Fruit fly (Drosophila melanogaster): ENCODE measurements around the gene CG32170.

Gene CG32170

dm6 chr3L:16872487-16872955 lies 4.6 kb upstream of the CG32170 start:
- TF ChIP-seq Myc (optimal IDR thresholded peaks at IDR 0.05), result no peak
- no peak for TF ChIP-seq insv (optimal IDR thresholded peaks at IDR 0.05)
- TF ChIP-seq ttk (optimal IDR thresholded peaks at IDR 0.05), result no peak
- TF ChIP-seq Sin3A (optimal IDR thresholded peaks at IDR 0.05), result no peak
- no peak for TF ChIP-seq h (optimal IDR thresholded peaks at IDR 0.05)
- TF ChIP-seq psq (optimal IDR thresholded peaks at IDR 0.05), result no peak

dm6 chr3L:16873127-16873543 lies 4.0 kb upstream of the CG32170 start:
- TF ChIP-seq ttk (optimal IDR thresholded peaks at IDR 0.05) (no peak), h (optimal IDR thresholded peaks at IDR 0.05) (no peak), Myc (optimal IDR thresholded peaks at IDR 0.05) (no peak), psq (optimal IDR thresholded peaks at IDR 0.05) (no peak), Sin3A (optimal IDR thresholded peaks at IDR 0.05) (no peak), insv (optimal IDR thresholded peaks at IDR 0.05) (no peak)

dm6 chr3L:16873679-16874078 lies 3.4 kb upstream of the CG32170 start:
- TF ChIP-seq psq (optimal IDR thresholded peaks at IDR 0.05) (no peak), Sin3A (optimal IDR thresholded peaks at IDR 0.05) (no peak), ttk (optimal IDR thresholded peaks at IDR 0.05) (no peak), Myc (optimal IDR thresholded peaks at IDR 0.05) (no peak), insv (optimal IDR thresholded peaks at IDR 0.05) (no peak)

- no peak for TF ChIP-seq h (optimal IDR thresholded peaks at IDR 0.05)
- no peak for TF ChIP-seq Sin3A (optimal IDR thresholded peaks at IDR 0.05)
- TF ChIP-seq ttk (optimal IDR thresholded peaks at IDR 0.05), result no peak
- no peak for TF ChIP-seq psq (optimal IDR thresholded peaks at IDR 0.05)
- no peak for TF ChIP-seq insv (optimal IDR thresholded peaks at IDR 0.05)
- TF ChIP-seq Myc (optimal IDR thresholded peaks at IDR 0.05), result no peak
These were observed 1.6 kb upstream of the CG32170 start for dm6 chr3L:16875484-16875883.

- TF ChIP-seq Sin3A (optimal IDR thresholded peaks at IDR 0.05) (no peak), h (optimal IDR thresholded peaks at IDR 0.05) (no peak)
These were observed 1.1 kb upstream of the CG32170 start for dm6 chr3L:16875959-16876358.

dm6 chr3L:16878830-16879536 lies 1.9 kb downstream of the CG32170 start:
- TF ChIP-seq ttk (optimal IDR thresholded peaks at IDR 0.05) (no peak), h (optimal IDR thresholded peaks at IDR 0.05) (no peak), Sin3A (optimal IDR thresholded peaks at IDR 0.05) (no peak), insv (optimal IDR thresholded peaks at IDR 0.05) (no peak), psq (optimal IDR thresholded peaks at IDR 0.05) (no peak), Myc (optimal IDR thresholded peaks at IDR 0.05) (no peak)

- TF ChIP-seq h (optimal IDR thresholded peaks at IDR 0.05) (no peak), Myc (optimal IDR thresholded peaks at IDR 0.05) (no peak), psq (optimal IDR thresholded peaks at IDR 0.05) (no peak), Sin3A (optimal IDR thresholded peaks at IDR 0.05) (no peak), insv (optimal IDR thresholded peaks at IDR 0.05) (no peak), ttk (optimal IDR thresholded peaks at IDR 0.05) (no peak)
These were observed 4.0 kb downstream of the CG32170 start for dm6 chr3L:16881097-16881496.

dm6 chr3L:16884037-16884436 lies 6.9 kb downstream of the CG32170 start:
- no peak for TF ChIP-seq psq (optimal IDR thresholded peaks at IDR 0.05)
- no peak for TF ChIP-seq Sin3A (optimal IDR thresholded peaks at IDR 0.05)
- no peak for TF ChIP-seq ttk (optimal IDR thresholded peaks at IDR 0.05)
- TF ChIP-seq Myc (optimal IDR thresholded peaks at IDR 0.05), result no peak
- TF ChIP-seq h (optimal IDR thresholded peaks at IDR 0.05), result no peak
- no peak for TF ChIP-seq insv (optimal IDR thresholded peaks at IDR 0.05)

dm6 chr3L:16885042-16885441 lies 7.9 kb downstream of the CG32170 start:
- TF ChIP-seq insv (optimal IDR thresholded peaks at IDR 0.05), result no peak

- TF ChIP-seq insv (optimal IDR thresholded peaks at IDR 0.05) (no peak), ttk (optimal IDR thresholded peaks at IDR 0.05) (no peak)
These were observed 9.2 kb downstream of the CG32170 start for dm6 chr3L:16886179-16886930.

dm6 chr3L:16887272-16887671 lies 10.2 kb downstream of the CG32170 start:
- TF ChIP-seq h (optimal IDR thresholded peaks at IDR 0.05) (no peak), Sin3A (optimal IDR thresholded peaks at IDR 0.05) (no peak), Myc (optimal IDR thresholded peaks at IDR 0.05) (no peak), ttk (optimal IDR thresholded peaks at IDR 0.05) (no peak), insv (optimal IDR thresholded peaks at IDR 0.05) (no peak), psq (optimal IDR thresholded peaks at IDR 0.05) (no peak)

- TF ChIP-seq Sin3A (optimal IDR thresholded peaks at IDR 0.05) (no peak), h (optimal IDR thresholded peaks at IDR 0.05) (no peak), ttk (optimal IDR thresholded peaks at IDR 0.05) (no peak), Myc (optimal IDR thresholded peaks at IDR 0.05) (no peak), insv (optimal IDR thresholded peaks at IDR 0.05) (no peak), psq (optimal IDR thresholded peaks at IDR 0.05) (no peak)
These were observed 12.4 kb downstream of the CG32170 start for dm6 chr3L:16889545-16889944.

Data from Kc167 (cell line).